Fruit fly (Drosophila melanogaster) whole organism, embryonic: ENCODE results near the gene Dpm2.

ENCODE experiments used
- ATbp ChIP-seq: fragments of 200-800 bp; sonication (Bioruptor generic); optimal IDR thresholded peaks from 2 replicates; lab custom pipeline; 2017; ENCODE audit warnings: missing biosample characterization, mild to moderate bottlenecking, missing genetic modification characterization, missing genetic modification reagents
- BtbVII ChIP-seq: fragments of 200-800 bp; sonication (Bioruptor generic); optimal IDR thresholded peaks from 3 replicates; lab custom pipeline; 2017; ENCODE audit warnings: missing biosample characterization, mild to moderate bottlenecking, missing genetic modification characterization
- CG10147 ChIP-seq: fragments of 200-800 bp; sonication (Bioruptor generic); optimal IDR thresholded peaks from 2 replicates; lab custom pipeline; 2019; ENCODE audit warnings: missing biosample characterization, mild to moderate bottlenecking, missing genetic modification characterization, moderate library complexity
- CG10565 ChIP-seq: fragments of 200-800 bp; sonication (Bioruptor generic); optimal IDR thresholded peaks from 3 replicates; lab custom pipeline; 2016; ENCODE audit warnings: missing biosample characterization, mild to moderate bottlenecking, missing genetic modification characterization
- CG10959 ChIP-seq: fragments of 200-800 bp; sonication (Bioruptor generic); IDR thresholded peaks from 2 replicates; pipeline ENCODE4 v1.3.6; 2022; ENCODE audit warnings: missing biosample characterization, missing genetic modification characterization
- CG14050 ChIP-seq: fragments of 200-800 bp; sonication (Bioruptor generic); IDR thresholded peaks from 3 replicates; pipeline ENCODE4 v1.3.6; 2022; ENCODE audit warnings: missing biosample characterization, missing genetic modification characterization
- CG14860 ChIP-seq: fragments of 200-800 bp; sonication (Bioruptor generic); IDR thresholded peaks from 3 replicates; pipeline ENCODE4 v1.3.6; 2022; ENCODE audit warnings: missing biosample characterization, missing genetic modification characterization; ENCODE audit not compliant: partially characterized antibody
- CG15011 ChIP-seq: fragments of 200-800 bp; sonication (Bioruptor generic); optimal IDR thresholded peaks from 3 replicates; lab custom pipeline; 2018; ENCODE audit warnings: missing biosample characterization, mild to moderate bottlenecking, missing genetic modification characterization
- CG15269 ChIP-seq: fragments of 200-800 bp; sonication (Bioruptor generic); optimal IDR thresholded peaks from 2 replicates; lab custom pipeline; 2018; ENCODE audit warnings: missing biosample characterization, mild to moderate bottlenecking, missing genetic modification characterization, moderate library complexity
- CG16779 ChIP-seq: fragments of 200-800 bp; sonication (Bioruptor generic); IDR thresholded peaks from 2 replicates; pipeline ENCODE4 v1.3.6; 2022; ENCODE audit warnings: missing biosample characterization, missing genetic modification characterization
- CG17361 ChIP-seq: fragments of 200-800 bp; sonication (Bioruptor generic); IDR thresholded peaks from 3 replicates; pipeline ENCODE4 v1.3.6; 2022; ENCODE audit warnings: missing biosample characterization, missing genetic modification characterization
- CG1792 ChIP-seq: fragments of 200-800 bp; sonication (Bioruptor generic); optimal IDR thresholded peaks from 2 replicates; lab custom pipeline; 2016; ENCODE audit warnings: missing biosample characterization, missing genetic modification characterization
- CG30403 ChIP-seq: fragments of 200-800 bp; sonication (Bioruptor generic); optimal IDR thresholded peaks from 3 replicates; lab custom pipeline; 2016; ENCODE audit warnings: missing biosample characterization, missing genetic modification characterization
- CG31441 ChIP-seq: fragments of 200-800 bp; sonication (Bioruptor generic); IDR thresholded peaks from 2 replicates; pipeline ENCODE4 v1.3.6; 2022; ENCODE audit warnings: missing biosample characterization, missing genetic modification characterization
- CG34224 ChIP-seq: fragments of 200-800 bp; sonication (Bioruptor generic); IDR thresholded peaks from 3 replicates; pipeline ENCODE4 v1.3.6; 2022; ENCODE audit warnings: missing biosample characterization, missing genetic modification characterization; ENCODE audit not compliant: partially characterized antibody
- CG34422 ChIP-seq: fragments of 200-800 bp; sonication (Bioruptor generic); IDR thresholded peaks from 3 replicates; pipeline ENCODE4 v1.3.6; 2022; ENCODE audit warnings: missing biosample characterization, missing genetic modification characterization
- CG3995 ChIP-seq: fragments of 200-800 bp; sonication (Bioruptor generic); optimal IDR thresholded peaks from 3 replicates; lab custom pipeline; 2016; ENCODE audit warnings: missing biosample characterization, missing genetic modification characterization
- CG4282 ChIP-seq: fragments of 200-800 bp; sonication (Bioruptor generic); optimal IDR thresholded peaks from 2 replicates; lab custom pipeline; 2016; ENCODE audit warnings: missing biosample characterization, missing genetic modification characterization
- CG4707 ChIP-seq: fragments of 200-800 bp; sonication (Bioruptor generic); optimal IDR thresholded peaks from 2 replicates; lab custom pipeline; 2018; ENCODE audit warnings: missing biosample characterization, mild to moderate bottlenecking, missing genetic modification characterization, moderate library complexity
- CG4854 ChIP-seq: fragments of 200-800 bp; sonication (Bioruptor generic); optimal IDR thresholded peaks from 2 replicates; lab custom pipeline; 2016; ENCODE audit warnings: missing biosample characterization, missing genetic modification characterization, inconsistent platforms
- CG6175 ChIP-seq: fragments of 200-800 bp; sonication (Bioruptor generic); IDR thresholded peaks from 3 replicates; pipeline ENCODE4 v1.3.6; 2022; ENCODE audit warnings: missing biosample characterization, missing genetic modification characterization
- CG6689 ChIP-seq: fragments of 200-800 bp; sonication (Bioruptor generic); IDR thresholded peaks from 2 replicates; pipeline ENCODE4 v1.3.6; 2022; ENCODE audit warnings: missing biosample characterization, missing genetic modification characterization
- CG6765 ChIP-seq: fragments of 200-800 bp; sonication (Bioruptor generic); optimal IDR thresholded peaks from 3 replicates; lab custom pipeline; 2017; ENCODE audit warnings: missing biosample characterization, mild to moderate bottlenecking, missing genetic modification characterization
- CG7271 ChIP-seq: fragments of 200-800 bp; sonication (Bioruptor generic); optimal IDR thresholded peaks from 2 replicates; lab custom pipeline; 2018; ENCODE audit warnings: missing biosample characterization, mild to moderate bottlenecking, missing genetic modification characterization, moderate library complexity
- CG7372 ChIP-seq: fragments of 200-800 bp; sonication (Bioruptor generic); IDR thresholded peaks from 2 replicates; pipeline ENCODE4 v1.3.6; 2022; ENCODE audit warnings: missing biosample characterization, missing genetic modification characterization
- CG7786 ChIP-seq: fragments of 200-800 bp; sonication (Bioruptor generic); optimal IDR thresholded peaks from 2 replicates; lab custom pipeline; 2016; ENCODE audit warnings: missing biosample characterization, missing genetic modification characterization
- CG7987 ChIP-seq: fragments of 200-800 bp; sonication (Bioruptor generic); optimal IDR thresholded peaks from 2 replicates; lab custom pipeline; 2018; ENCODE audit warnings: missing biosample characterization, mild to moderate bottlenecking, missing genetic modification characterization, moderate library complexity
- CG9797 ChIP-seq: fragments of 200-800 bp; sonication (Bioruptor generic); optimal IDR thresholded peaks from 3 replicates; lab custom pipeline; 2018; ENCODE audit warnings: missing biosample characterization, mild to moderate bottlenecking, missing genetic modification characterization
- CG9932 ChIP-seq: fragments of 200-800 bp; sonication (Bioruptor generic); IDR thresholded peaks from 2 replicates; pipeline ENCODE4 v1.3.6; 2022; ENCODE audit warnings: missing biosample characterization, missing genetic modification characterization
- D ChIP-seq, 2 experiments: fragments of 200-800 bp in 1 of 2; fragments of >200 bp in 1 of 2; sonication (Bioruptor generic) in 1 of 2; optimal IDR thresholded peaks; 2 replicates in 1 of 2; 3 replicates in 1 of 2; lab custom pipeline; 2017; ENCODE audit warnings: mild to moderate bottlenecking in 1 of 2, missing biosample characterization in 1 of 2, missing genetic modification characterization in 1 of 2, missing genetic modification reagents in 1 of 2
- Dek ChIP-seq: fragments of 200-800 bp; sonication (Bioruptor generic); optimal IDR thresholded peaks from 3 replicates; lab custom pipeline; 2019; ENCODE audit warnings: missing biosample characterization, mild to moderate bottlenecking, missing genetic modification characterization, moderate library complexity
- HLH3B ChIP-seq: fragments of 200-800 bp; sonication (Bioruptor generic); IDR thresholded peaks from 2 replicates; pipeline ENCODE4 v1.3.6; 2022; ENCODE audit warnings: missing biosample characterization, missing genetic modification characterization
- Hand ChIP-seq: fragments of 200-800 bp; sonication (Bioruptor generic); optimal IDR thresholded peaks from 2 replicates; lab custom pipeline; 2017; ENCODE audit warnings: mild to moderate bottlenecking, missing biosample characterization, missing genetic modification reagents, missing genetic modification characterization
- Max ChIP-seq: fragments of 200-800 bp; sonication (Bioruptor generic); optimal IDR thresholded peaks from 2 replicates; lab custom pipeline; 2016; ENCODE audit warnings: missing biosample characterization, mild to moderate bottlenecking, missing genetic modification characterization
- ap ChIP-seq: fragments of 200-800 bp; sonication (Bioruptor generic); IDR thresholded peaks from 2 replicates; pipeline ENCODE4 v1.3.6; 2022; ENCODE audit warnings: missing biosample characterization, missing genetic modification characterization
- cwo ChIP-seq: fragments of 200-800 bp; sonication (Bioruptor generic); optimal IDR thresholded peaks from 3 replicates; lab custom pipeline; 2017; ENCODE audit warnings: missing biosample characterization, missing genetic modification characterization, mild to moderate bottlenecking, moderate library complexity, missing genetic modification reagents
- da ChIP-seq: fragments of 200-800 bp; sonication (Bioruptor generic); optimal IDR thresholded peaks from 2 replicates; lab custom pipeline; 2016; ENCODE audit warnings: missing biosample characterization, missing genetic modification characterization
- disco-r ChIP-seq: fragments of 200-800 bp; sonication (Bioruptor generic); optimal IDR thresholded peaks from 2 replicates; lab custom pipeline; 2016; ENCODE audit warnings: missing biosample characterization, missing genetic modification characterization
- en ChIP-seq: fragments of 200-800 bp; sonication (Bioruptor generic); optimal IDR thresholded peaks from 2 replicates; lab custom pipeline; 2016; ENCODE audit warnings: missing biosample characterization, missing genetic modification characterization
- inv ChIP-seq: fragments of 200-800 bp; sonication (Bioruptor generic); IDR thresholded peaks from 2 replicates; pipeline ENCODE4 v1.3.6; 2022; ENCODE audit warnings: missing biosample characterization, missing genetic modification characterization; ENCODE audit not compliant: partially characterized antibody
- knrl ChIP-seq: fragments of 200-800 bp; sonication (Bioruptor generic); IDR thresholded peaks from 3 replicates; pipeline ENCODE4 v1.3.6; 2022; ENCODE audit warnings: missing biosample characterization, missing genetic modification characterization; ENCODE audit not compliant: partially characterized antibody
- pnt ChIP-seq: fragments of 200-800 bp; sonication (Bioruptor generic); optimal IDR thresholded peaks from 3 replicates; lab custom pipeline; 2016; ENCODE audit warnings: missing biosample characterization, missing genetic modification characterization
- scrt ChIP-seq: fragments of 200-800 bp; sonication (Bioruptor generic); optimal IDR thresholded peaks from 2 replicates; lab custom pipeline; 2018; ENCODE audit warnings: missing biosample characterization, mild to moderate bottlenecking, missing genetic modification characterization, moderate library complexity
- sens-2 ChIP-seq: fragments of 200-800 bp; sonication (Bioruptor generic); IDR thresholded peaks from 2 replicates; pipeline ENCODE4 v1.3.6; 2022; ENCODE audit warnings: missing biosample characterization, missing genetic modification characterization
- slou ChIP-seq: fragments of 200-800 bp; sonication (Bioruptor generic); optimal IDR thresholded peaks from 3 replicates; lab custom pipeline; 2016; ENCODE audit warnings: missing biosample characterization, missing genetic modification characterization
- ssp ChIP-seq: fragments of 200-800 bp; sonication (Bioruptor generic); IDR thresholded peaks from 2 replicates; pipeline ENCODE4 v1.3.6; 2022; ENCODE audit warnings: missing biosample characterization, missing genetic modification characterization
- tin ChIP-seq: fragments of 200-800 bp; sonication (Bioruptor generic); optimal IDR thresholded peaks from 3 replicates; lab custom pipeline; 2016; ENCODE audit warnings: missing biosample characterization, missing genetic modification characterization
- unpg ChIP-seq: fragments of 200-800 bp; sonication (Bioruptor generic); optimal IDR thresholded peaks from 3 replicates; lab custom pipeline; 2018; ENCODE audit warnings: missing biosample characterization, mild to moderate bottlenecking, missing genetic modification characterization, moderate library complexity
- yki ChIP-seq: fragments of >200 bp; optimal IDR thresholded peaks from 3 replicates; lab custom pipeline; 2018
- zfh2 ChIP-seq: fragments of 200-800 bp; sonication (Bioruptor generic); optimal IDR thresholded peaks from 2 replicates; lab custom pipeline; 2016; ENCODE audit warnings: missing biosample characterization, missing genetic modification characterization

The Dpm2 gene

dm6 chr3L:3300345-3300744 lies 19.0 kb upstream of the Dpm2 start (continued):
- TF ChIP-seq CG6765 (GFP tag; lab: Kevin White, UChicago): no peak
- TF ChIP-seq Max (GFP tag; lab: Kevin White, UChicago): peak; percentile 41
- peak; percentile 29 for TF ChIP-seq cwo (GFP tag; lab: Kevin White, UChicago)
- TF ChIP-seq CG34224 (GFP tag; lab: Robert Waterston, UW): no peak
- peak; percentile 2 for TF ChIP-seq disco-r (GFP tag; lab: Kevin White, UChicago)
- no peak for TF ChIP-seq CG10147 (GFP tag; lab: Kevin White, UChicago)
- TF ChIP-seq CG10565: no peak
- TF ChIP-seq tin (GFP tag; lab: Kevin White, UChicago): peak; percentile 68
- TF ChIP-seq CG9797 (GFP tag; lab: Kevin White, UChicago): no peak
- peak; percentile 61 for TF ChIP-seq ap (GFP tag; lab: Robert Waterston, UW)
- peak; percentile 76 for TF ChIP-seq unpg (GFP tag; lab: Kevin White, UChicago)
- TF ChIP-seq CG4707 (GFP tag; lab: Kevin White, UChicago): no peak
- TF ChIP-seq knrl (GFP tag; lab: Robert Waterston, UW): no peak
- 0 out of 2 replicates have a peak, but pooled peaks have one; percentile 38 for TF ChIP-seq CG10959 (GFP tag; lab: Robert Waterston, UW)
- peak; percentile 65 for TF ChIP-seq CG15269 (tag; lab: Kevin White, UChicago)
- TF ChIP-seq CG7987: peak; percentile 19
- TF ChIP-seq CG4282 (GFP tag; lab: Kevin White, UChicago): no peak
- no peak for TF ChIP-seq Hand (GFP tag; lab: Kevin White, UChicago)
- peak; percentile 59 for TF ChIP-seq ATbp
- no peak for TF ChIP-seq CG7271
- peak; percentile 62; the same call in 2 of the 3 replicates for TF ChIP-seq CG17361 (GFP tag; lab: Robert Waterston, UW)
- peak; percentile 58 for TF ChIP-seq pnt (GFP tag; lab: Kevin White, UChicago)
- TF ChIP-seq CG7372 (GFP tag; lab: Robert Waterston, UW): 0 out of 2 replicates have a peak, but pooled peaks have one; percentile 30
- TF ChIP-seq CG3995 (GFP tag; lab: Kevin White, UChicago): no peak
- peak; percentile 40 for TF ChIP-seq en (GFP tag; lab: Kevin White, UChicago)
- peak; percentile 61 for TF ChIP-seq CG14050 (GFP tag; lab: Robert Waterston, UW)
- TF ChIP-seq CG30403 (GFP tag; lab: Kevin White, UChicago): peak; percentile 55
- TF ChIP-seq CG31441 (GFP tag; lab: Robert Waterston, UW): peak; percentile 81
- TF ChIP-seq sens-2: 0 out of 2 replicates have a peak, but pooled peaks have one; percentile 19
- TF ChIP-seq ssp (GFP tag; lab: Robert Waterston, UW): peak; percentile 63
- TF ChIP-seq BtbVII (GFP tag; lab: Kevin White, UChicago): peak; percentile 46
- no peak for TF ChIP-seq CG15011
- TF ChIP-seq scrt (GFP tag; lab: Kevin White, UChicago): peak; percentile 23
- TF ChIP-seq da (GFP tag; lab: Kevin White, UChicago): no peak
- TF ChIP-seq Dek (tag; lab: Kevin White, UChicago): peak; percentile 40
- TF ChIP-seq slou (GFP tag; lab: Kevin White, UChicago): no peak
- peak; percentile 6 for TF ChIP-seq CG1792 (GFP tag; lab: Kevin White, UChicago)
- no peak for TF ChIP-seq yki (lab: Kevin White, UChicago)
- no peak; the same call in 1 of the 2 replicates for TF ChIP-seq CG9932 (GFP tag; lab: Robert Waterston, UW)
- no peak for TF ChIP-seq CG4854 (GFP tag; lab: Kevin White, UChicago)
- no peak for TF ChIP-seq CG16779 (GFP tag; lab: Robert Waterston, UW)
- TF ChIP-seq inv (GFP tag; lab: Robert Waterston, UW): no peak
- TF ChIP-seq CG14860 (GFP tag; lab: Robert Waterston, UW): no peak
- peak; percentile 76 for TF ChIP-seq HLH3B
- TF ChIP-seq CG7786 (GFP tag; lab: Kevin White, UChicago): peak; percentile 29
- TF ChIP-seq zfh2 (GFP tag; lab: Kevin White, UChicago): no peak
- TF ChIP-seq CG34422 (GFP tag; lab: Robert Waterston, UW): peak; percentile 63; the same call in 1 of the 3 replicates
- peak; percentile 77 for TF ChIP-seq CG6689 (GFP tag; lab: Robert Waterston, UW)
- TF ChIP-seq D (optimal IDR thresholded peaks at IDR 0.05; lab: Kevin White, UChicago): no peak
- TF ChIP-seq D (GFP tag; optimal IDR thresholded peaks at IDR 0.05; lab: Kevin White, UChicago): peak; percentile 53
- TF ChIP-seq CG6175 (GFP tag; lab: Robert Waterston, UW): 0 out of 3 replicates have a peak, but pooled peaks have one; percentile 26
